Fruit fly (Drosophila melanogaster) whole organism, wandering third instar larva: ENCODE results near the gene Irp-1A.

Source experiments
- GATAd ChIP-seq: sonication (Bioruptor generic); optimal IDR thresholded peaks from 2 replicates; lab custom pipeline; 2016; ENCODE audit warnings: missing biosample characterization, missing genetic modification characterization
- brk ChIP-seq: fragments of 200-800 bp; sonication (Bioruptor generic); optimal IDR thresholded peaks from 2 replicates; lab custom pipeline; 2016; ENCODE audit warnings: missing biosample characterization, mild to moderate bottlenecking, missing genetic modification characterization
- h ChIP-seq: fragments of 200-800 bp; sonication (Bioruptor generic); optimal IDR thresholded peaks from 3 replicates; lab custom pipeline; 2016; ENCODE audit warnings: missing biosample characterization, mild to moderate bottlenecking, missing genetic modification characterization

DNA sequence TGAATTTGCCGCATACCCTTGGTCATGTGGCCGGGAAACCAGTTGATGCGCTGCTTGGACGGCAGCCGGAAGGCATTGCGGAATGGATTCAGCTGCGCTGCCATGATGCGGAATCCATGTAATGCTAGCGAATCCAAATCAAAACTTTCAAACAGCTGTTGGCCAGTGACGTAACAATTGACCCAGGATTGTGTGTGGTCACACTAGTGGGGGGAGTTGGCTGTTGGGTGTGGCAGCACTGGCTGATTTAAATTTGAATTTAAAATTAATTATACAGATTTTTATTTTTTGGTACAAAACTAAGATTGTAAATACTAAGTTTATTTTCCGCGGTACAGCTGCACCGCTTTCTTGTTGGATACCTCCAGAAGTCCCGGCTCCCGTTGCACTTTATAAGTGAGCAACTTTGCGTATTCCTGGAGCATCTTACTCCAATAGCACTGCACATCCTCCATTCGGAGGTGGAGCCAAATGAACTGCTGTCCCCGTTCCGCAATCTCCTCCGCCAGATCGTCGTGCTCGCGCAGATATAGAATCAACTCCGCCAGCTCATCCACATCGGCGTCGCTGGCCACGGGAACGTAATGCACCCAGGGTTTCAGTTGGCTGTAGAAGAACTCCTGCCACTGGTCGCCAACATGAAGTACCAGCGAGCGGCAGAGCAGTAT is 23.2 kb upstream of the Irp-1A start, which contains the start of gene CG17141:
- TF ChIP-seq h (GFP tag; lab: Kevin White, UChicago) (no peak), GATAd (GFP tag; lab: Kevin White, UChicago) (no peak), brk (GFP tag; lab: Kevin White, UChicago) (no peak)
